Worm (Caenorhabditis elegans): ENCODE measurements around the gene K09B11.5.

DNA sequence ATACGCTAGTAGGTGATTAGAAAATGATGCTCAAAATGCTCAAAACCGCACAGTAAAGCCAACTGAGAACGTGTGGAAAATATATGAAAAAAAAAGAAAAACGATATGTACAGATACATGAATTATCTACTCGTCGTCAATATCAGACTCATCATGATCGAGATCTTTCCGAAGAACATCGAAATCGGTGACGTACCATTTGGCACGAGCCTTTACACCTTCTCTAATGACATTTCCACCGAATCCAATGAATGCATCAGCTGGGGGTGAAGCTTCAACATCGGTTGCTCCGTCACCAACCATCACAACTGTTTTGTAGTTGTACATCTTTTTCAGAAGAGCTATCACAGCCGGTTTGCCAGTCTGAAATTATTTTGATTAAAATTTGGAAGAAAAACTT, 44.6 kb downstream of the K09B11.5 start:
- no peak for TF ChIP-seq him-1 (tag; optimal IDR thresholded peaks at IDR 0.05)
- no peak for TF ChIP-seq dao-5 (tag; optimal IDR thresholded peaks at IDR 0.05)
- no peak for TF ChIP-seq W03F9.2 (tag; optimal IDR thresholded peaks at IDR 0.05)
